Fruit fly (Drosophila melanogaster) whole organism, prepupa: ENCODE measurements around the gene Tengl1.

Source experiments
- Blimp-1 ChIP-seq: fragments of 200-800 bp; sonication (Bioruptor generic); optimal IDR thresholded peaks from 3 replicates; lab custom pipeline; 2017; ENCODE audit warnings: missing biosample characterization, missing genetic modification characterization, mild to moderate bottlenecking, moderate library complexity, missing genetic modification reagents
- CG10631 ChIP-seq: fragments of 200-800 bp; sonication (Bioruptor generic); optimal IDR thresholded peaks from 2 replicates; lab custom pipeline; 2016; ENCODE audit warnings: missing biosample characterization, missing genetic modification characterization
- CG10669 ChIP-seq: fragments of 200-800 bp; sonication (Bioruptor generic); optimal IDR thresholded peaks from 3 replicates; lab custom pipeline; 2018; ENCODE audit warnings: missing biosample characterization, mild to moderate bottlenecking, missing genetic modification characterization, moderate library complexity
- CG11294 ChIP-seq: fragments of 200-800 bp; sonication (Bioruptor generic); IDR thresholded peaks from 2 replicates; pipeline ENCODE4 v1.3.6; 2022; ENCODE audit warnings: missing biosample characterization, missing genetic modification characterization
- CG11762 ChIP-seq: fragments of 200-800 bp; sonication (Bioruptor generic); optimal IDR thresholded peaks from 3 replicates; lab custom pipeline; 2016; ENCODE audit warnings: missing biosample characterization, missing genetic modification characterization; ENCODE audit not compliant: insufficient read depth
- CG1621 ChIP-seq: fragments of 200-800 bp; sonication (Bioruptor generic); optimal IDR thresholded peaks from 3 replicates; lab custom pipeline; 2018; ENCODE audit warnings: missing biosample characterization, mild to moderate bottlenecking, missing genetic modification characterization
- CG16779 ChIP-seq: fragments of 200-800 bp; sonication (Bioruptor generic); optimal IDR thresholded peaks from 3 replicates; lab custom pipeline; 2017; ENCODE audit warnings: missing biosample characterization, mild to moderate bottlenecking, missing genetic modification characterization
- CG3032 ChIP-seq: fragments of 200-800 bp; optimal IDR thresholded peaks from 2 replicates; lab custom pipeline; 2019; ENCODE audit warnings: missing biosample characterization, mild to moderate bottlenecking, missing genetic modification characterization, moderate library complexity
- CG32006 ChIP-seq: fragments of 200-800 bp; sonication (Bioruptor generic); optimal IDR thresholded peaks from 3 replicates; lab custom pipeline; 2017; ENCODE audit warnings: missing biosample characterization, mild to moderate bottlenecking, missing genetic modification characterization
- CG34406 ChIP-seq: fragments of 200-800 bp; sonication (Bioruptor generic); optimal IDR thresholded peaks from 3 replicates; lab custom pipeline; 2016; ENCODE audit warnings: missing biosample characterization, missing genetic modification characterization
- CG4318 ChIP-seq: fragments of 200-800 bp; sonication (Bioruptor generic); optimal IDR thresholded peaks from 3 replicates; lab custom pipeline; 2017; ENCODE audit warnings: missing biosample characterization, mild to moderate bottlenecking, missing genetic modification characterization
- CG6163 ChIP-seq: fragments of 200-800 bp; sonication (Bioruptor generic); IDR thresholded peaks from 3 replicates; pipeline ENCODE4 v1.3.6; 2022; ENCODE audit warnings: missing biosample characterization, missing genetic modification characterization
- CG6276 ChIP-seq: fragments of 200-800 bp; sonication (Bioruptor generic); optimal IDR thresholded peaks from 2 replicates; lab custom pipeline; 2017; ENCODE audit warnings: missing biosample characterization, mild to moderate bottlenecking, missing genetic modification characterization
- CG6808 ChIP-seq: fragments of 200-800 bp; sonication (Bioruptor generic); optimal IDR thresholded peaks from 3 replicates; lab custom pipeline; 2017; ENCODE audit warnings: missing biosample characterization, missing genetic modification characterization, mild to moderate bottlenecking, moderate library complexity, missing genetic modification reagents
- CG6854 ChIP-seq: fragments of 200-800 bp; sonication (Bioruptor generic); optimal IDR thresholded peaks from 2 replicates; lab custom pipeline; 2017; ENCODE audit warnings: missing biosample characterization, mild to moderate bottlenecking, missing genetic modification characterization
- CG7368 ChIP-seq: fragments of 200-800 bp; sonication (Bioruptor generic); optimal IDR thresholded peaks from 3 replicates; lab custom pipeline; 2016; ENCODE audit warnings: missing biosample characterization, missing genetic modification characterization
- CG8119 ChIP-seq: fragments of 200-800 bp; sonication (Bioruptor generic); IDR thresholded peaks from 3 replicates; pipeline ENCODE4 v1.3.6; 2022; ENCODE audit warnings: missing biosample characterization, missing genetic modification characterization
- CG8319 ChIP-seq: fragments of 200-800 bp; sonication (Bioruptor generic); optimal IDR thresholded peaks from 3 replicates; lab custom pipeline; 2016; ENCODE audit warnings: missing biosample characterization, missing genetic modification characterization
- CG8632 ChIP-seq: fragments of 200-800 bp; sonication (Bioruptor generic); optimal IDR thresholded peaks from 3 replicates; lab custom pipeline; 2016; ENCODE audit warnings: missing biosample characterization, missing genetic modification characterization
- CG9139 ChIP-seq: fragments of 200-800 bp; sonication (Bioruptor generic); optimal IDR thresholded peaks from 3 replicates; lab custom pipeline; 2017; ENCODE audit warnings: missing biosample characterization, mild to moderate bottlenecking, missing genetic modification characterization
- Eip75B ChIP-seq: fragments of 200-800 bp; sonication (Bioruptor generic); optimal IDR thresholded peaks from 3 replicates; lab custom pipeline; 2016; ENCODE audit warnings: missing biosample characterization, missing genetic modification characterization
- Eip78C ChIP-seq: fragments of 200-800 bp; sonication (Bioruptor generic); peaks from one replicate; lab custom pipeline; 2016; ENCODE audit warnings: missing biosample characterization, missing genetic modification characterization
- Eip93F ChIP-seq: fragments of 200-800 bp; sonication (Bioruptor generic); optimal IDR thresholded peaks from 2 replicates; lab custom pipeline; 2016; ENCODE audit warnings: missing biosample characterization, mild to moderate bottlenecking, missing genetic modification characterization
- Ets21C ChIP-seq: fragments of 200-800 bp; sonication (Bioruptor generic); optimal IDR thresholded peaks from 3 replicates; lab custom pipeline; 2016; ENCODE audit warnings: missing biosample characterization, missing genetic modification characterization
- Ets96B ChIP-seq: fragments of 200-800 bp; optimal IDR thresholded peaks from 2 replicates; lab custom pipeline; 2019; ENCODE audit warnings: missing biosample characterization, mild to moderate bottlenecking, missing genetic modification characterization, moderate library complexity
- Hr39 ChIP-seq: fragments of 200-800 bp; sonication (Bioruptor generic); optimal IDR thresholded peaks from 2 replicates; lab custom pipeline; 2016; ENCODE audit warnings: missing biosample characterization, missing genetic modification characterization
- Hr4 ChIP-seq: fragments of 200-800 bp; sonication (Bioruptor generic); optimal IDR thresholded peaks from 3 replicates; lab custom pipeline; 2016; ENCODE audit warnings: missing biosample characterization, missing genetic modification characterization
- Lpt ChIP-seq: fragments of 200-800 bp; sonication (Bioruptor generic); optimal IDR thresholded peaks from 3 replicates; lab custom pipeline; 2016; ENCODE audit warnings: missing biosample characterization, missing genetic modification characterization
- Met ChIP-seq: fragments of 200-800 bp; sonication (Bioruptor generic); optimal IDR thresholded peaks from 3 replicates; lab custom pipeline; 2016; ENCODE audit warnings: missing biosample characterization, missing genetic modification characterization
- OdsH ChIP-seq: fragments of 200-800 bp; sonication (Bioruptor generic); optimal IDR thresholded peaks from 3 replicates; lab custom pipeline; 2016; ENCODE audit warnings: missing biosample characterization, missing genetic modification characterization
- Smox ChIP-seq: fragments of 200-800 bp; sonication (Bioruptor generic); optimal IDR thresholded peaks from 3 replicates; lab custom pipeline; 2016; ENCODE audit warnings: missing biosample characterization, missing genetic modification characterization
- Sox102F ChIP-seq: fragments of 200-800 bp; sonication (Bioruptor generic); optimal IDR thresholded peaks from 2 replicates; lab custom pipeline; 2016; ENCODE audit warnings: missing biosample characterization, mild to moderate bottlenecking, missing genetic modification characterization
- Sox14 ChIP-seq: fragments of 200-800 bp; sonication (Bioruptor generic); optimal IDR thresholded peaks from 3 replicates; lab custom pipeline; 2016; ENCODE audit warnings: missing biosample characterization, missing genetic modification characterization
- Sox15 ChIP-seq: fragments of 200-800 bp; sonication (Bioruptor generic); optimal IDR thresholded peaks from 3 replicates; lab custom pipeline; 2016; ENCODE audit warnings: missing biosample characterization, missing genetic modification characterization
- achi ChIP-seq: fragments of 200-800 bp; sonication (Bioruptor generic); optimal IDR thresholded peaks from 3 replicates; lab custom pipeline; 2016; ENCODE audit warnings: missing biosample characterization, missing genetic modification characterization
- acj6 ChIP-seq: fragments of 200-800 bp; sonication (Bioruptor generic); optimal IDR thresholded peaks from 3 replicates; lab custom pipeline; 2016; ENCODE audit warnings: missing biosample characterization, missing genetic modification characterization
- cyc ChIP-seq: fragments of 200-800 bp; sonication (Bioruptor generic); optimal IDR thresholded peaks from 3 replicates; lab custom pipeline; 2016; ENCODE audit warnings: missing biosample characterization, missing genetic modification characterization
- dac ChIP-seq: fragments of 200-800 bp; sonication (Bioruptor generic); optimal IDR thresholded peaks from 2 replicates; lab custom pipeline; 2017; ENCODE audit warnings: missing biosample characterization, mild to moderate bottlenecking, missing genetic modification characterization
- dsx ChIP-seq: fragments of 200-800 bp; optimal IDR thresholded peaks from 3 replicates; lab custom pipeline; 2019; ENCODE audit warnings: missing biosample characterization, mild to moderate bottlenecking, missing genetic modification characterization, moderate library complexity; ENCODE audit not compliant: poor library complexity, severe bottlenecking
- eg ChIP-seq: fragments of 200-800 bp; sonication (Bioruptor generic); IDR thresholded peaks from 3 replicates; pipeline ENCODE4 v1.3.6; 2022; ENCODE audit warnings: missing biosample characterization, missing genetic modification characterization
- esn ChIP-seq: fragments of 200-800 bp; sonication (Bioruptor generic); optimal IDR thresholded peaks from 2 replicates; lab custom pipeline; 2016; ENCODE audit warnings: missing biosample characterization, mild to moderate bottlenecking, missing genetic modification characterization, moderate library complexity
- fd59A ChIP-seq: fragments of 200-800 bp; sonication (Bioruptor generic); optimal IDR thresholded peaks from 2 replicates; lab custom pipeline; 2017; ENCODE audit warnings: missing biosample characterization, mild to moderate bottlenecking, missing genetic modification characterization, missing genetic modification reagents
- fkh ChIP-seq: fragments of 200-800 bp; sonication (Bioruptor generic); optimal IDR thresholded peaks from 3 replicates; lab custom pipeline; 2017; ENCODE audit warnings: missing biosample characterization, mild to moderate bottlenecking, missing genetic modification characterization, moderate library complexity
- lz ChIP-seq: fragments of 200-800 bp; sonication (Bioruptor generic); optimal IDR thresholded peaks from 3 replicates; lab custom pipeline; 2016; ENCODE audit warnings: missing biosample characterization, missing genetic modification characterization
- net ChIP-seq: fragments of 200-800 bp; sonication (Bioruptor generic); optimal IDR thresholded peaks from 3 replicates; lab custom pipeline; 2016; ENCODE audit warnings: missing biosample characterization, missing genetic modification characterization
- pdm3 ChIP-seq: fragments of 200-800 bp; sonication (Bioruptor generic); optimal IDR thresholded peaks from 3 replicates; lab custom pipeline; 2016; ENCODE audit warnings: missing biosample characterization, missing genetic modification characterization
- salr ChIP-seq, 2 experiments: fragments of 200-800 bp; sonication (Bioruptor generic); optimal IDR thresholded peaks; 3 replicates each; lab custom pipeline; 2016 to 2018; ENCODE audit warnings: missing biosample characterization in 2 of 2, missing genetic modification characterization in 2 of 2, mild to moderate bottlenecking in 1 of 2
- ss ChIP-seq, 2 experiments: fragments of 200-800 bp; sonication (Bioruptor generic); optimal IDR thresholded peaks; 2 replicates in 1 of 2; 3 replicates in 1 of 2; lab custom pipeline; 2017 to 2018; ENCODE audit warnings: mild to moderate bottlenecking in 2 of 2, missing biosample characterization in 2 of 2, missing genetic modification characterization in 2 of 2, moderate library complexity in 1 of 2
- svp ChIP-seq: fragments of 200-800 bp; sonication (Bioruptor generic); peaks from one replicate; lab custom pipeline; 2016; ENCODE audit warnings: missing biosample characterization, missing genetic modification characterization
- topi ChIP-seq: fragments of 200-800 bp; sonication (Bioruptor generic); optimal IDR thresholded peaks from 3 replicates; lab custom pipeline; 2016; ENCODE audit warnings: missing biosample characterization, missing genetic modification characterization
- vri ChIP-seq: fragments of 200-800 bp; sonication (Bioruptor generic); optimal IDR thresholded peaks from 3 replicates; lab custom pipeline; 2016; ENCODE audit warnings: missing biosample characterization, mild to moderate bottlenecking, missing genetic modification characterization

Tengl1 gene

DNA sequence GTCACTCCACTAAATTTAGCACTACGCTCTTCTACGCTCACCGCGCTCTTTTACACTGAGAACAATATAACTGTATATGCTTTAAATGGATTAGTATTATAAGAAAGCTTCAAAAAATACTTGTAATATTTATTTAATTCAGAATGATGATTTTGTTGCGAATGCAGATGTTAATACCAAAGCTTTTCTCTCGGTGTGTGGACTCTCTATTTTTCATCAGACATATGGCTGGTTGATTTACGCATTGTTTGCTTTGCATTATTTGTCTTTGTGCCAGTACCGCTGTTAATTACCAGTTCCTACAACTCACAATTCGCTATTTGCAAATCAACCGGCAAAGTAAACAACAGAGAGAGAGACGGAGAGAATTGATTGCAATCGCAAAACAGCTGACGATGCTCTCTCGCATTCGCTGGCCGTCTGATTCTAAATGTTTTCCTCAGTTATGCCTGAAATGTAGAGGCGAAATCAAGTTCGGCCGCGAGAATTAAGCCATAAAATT is 18.7 kb downstream of the Tengl1 start:
- TF ChIP-seq CG6163 (peak; percentile 100), Sox14 (peak; percentile 99), CG8119 (GFP tag; lab: Robert Waterston, UW) (peak; percentile 100), CG10631 (GFP tag; lab: Kevin White, UChicago) (peak; percentile 99), Sox102F (GFP tag; lab: Kevin White, UChicago) (peak; percentile 99), Sox15 (peak; percentile 95), ss (GFP tag; optimal IDR thresholded peaks at IDR 0.05; lab: Kevin White, UChicago) (peak; percentile 97 to 99), CG6854 (GFP tag; lab: Kevin White, UChicago) (peak; percentile 85), acj6 (peak; percentile 98), CG10669 (GFP tag; lab: Kevin White, UChicago) (peak; percentile 99), Hr4 (GFP tag; lab: Kevin White, UChicago) (peak; percentile 100), CG11294 (GFP tag; lab: Robert Waterston, UW) (peak; percentile 99), OdsH (GFP tag; lab: Kevin White, UChicago) (peak; percentile 99), eg (GFP tag; lab: Robert Waterston, UW) (peak; percentile 100), dac (GFP tag; lab: Kevin White, UChicago) (peak; percentile 96), CG8632 (GFP tag; lab: Kevin White, UChicago) (peak; percentile 99), Blimp-1 (GFP tag; lab: Kevin White, UChicago) (peak; percentile 87), Ets21C (GFP tag; lab: Kevin White, UChicago) (peak; percentile 95), svp (GFP tag; lab: Kevin White, UChicago) (peak; percentile 98), Eip75B (GFP tag; lab: Kevin White, UChicago) (peak; percentile 99), CG34406 (GFP tag; lab: Kevin White, UChicago) (peak; percentile 99), CG32006 (peak; percentile 99), Eip78C (GFP tag; lab: Kevin White, UChicago) (peak; percentile 100), CG6276 (GFP tag; lab: Kevin White, UChicago) (peak; percentile 97), esn (GFP tag; lab: Kevin White, UChicago) (peak; percentile 99), lz (GFP tag; lab: Kevin White, UChicago) (peak; percentile 98), salr (GFP tag; optimal IDR thresholded peaks at IDR 0.05; lab: Kevin White, UChicago) (peak; percentile 98 to 99), CG4318 (GFP tag; lab: Kevin White, UChicago) (peak; percentile 96), Smox (GFP tag; lab: Kevin White, UChicago) (peak; percentile 97), CG7368 (GFP tag; lab: Kevin White, UChicago) (peak; percentile 98), net (peak; percentile 99), CG1621 (peak; percentile 98), CG6808 (GFP tag; lab: Kevin White, UChicago) (peak; percentile 98), Hr39 (GFP tag; lab: Kevin White, UChicago) (peak; percentile 97), Met (peak; percentile 99), fd59A (GFP tag; lab: Kevin White, UChicago) (peak; percentile 99), CG9139 (peak; percentile 97), achi (GFP tag; lab: Kevin White, UChicago) (peak; percentile 98), topi (GFP tag; lab: Kevin White, UChicago) (peak; percentile 98), CG8319 (GFP tag; lab: Kevin White, UChicago) (peak; percentile 98), Ets96B (tag; lab: Kevin White, UChicago) (peak; percentile 98), cyc (GFP tag; lab: Kevin White, UChicago) (peak; percentile 97), CG11762 (GFP tag; lab: Kevin White, UChicago) (peak; percentile 97), dsx (peak; percentile 98), vri (GFP tag; lab: Kevin White, UChicago) (peak; percentile 99), CG16779 (tag; lab: Kevin White, UChicago) (peak; percentile 98), fkh (peak; percentile 94), Lpt (peak; percentile 98), CG3032 (tag; lab: Kevin White, UChicago) (peak; percentile 98), pdm3 (GFP tag; lab: Kevin White, UChicago) (peak; percentile 99), Eip93F (GFP tag; lab: Kevin White, UChicago) (peak; percentile 95)
